Worm (Caenorhabditis elegans): ENCODE measurements around the gene lgg-1.

lgg-1 gene

ce11 chrII:6355396-6356346 is 8.2 kb upstream of the lgg-1 start, which contains the start of gene C32D5.11 (continued):
- TF ChIP-seq blmp-1 (tag; optimal IDR thresholded peaks at IDR 0.05; ENCODE audit: insufficient read depth) (no peak), zag-1 (tag; optimal IDR thresholded peaks at IDR 0.05) (no peak), ztf-1 (GFP tag; conservative IDR thresholded peaks at IDR 0.05) (no peak)

DNA sequence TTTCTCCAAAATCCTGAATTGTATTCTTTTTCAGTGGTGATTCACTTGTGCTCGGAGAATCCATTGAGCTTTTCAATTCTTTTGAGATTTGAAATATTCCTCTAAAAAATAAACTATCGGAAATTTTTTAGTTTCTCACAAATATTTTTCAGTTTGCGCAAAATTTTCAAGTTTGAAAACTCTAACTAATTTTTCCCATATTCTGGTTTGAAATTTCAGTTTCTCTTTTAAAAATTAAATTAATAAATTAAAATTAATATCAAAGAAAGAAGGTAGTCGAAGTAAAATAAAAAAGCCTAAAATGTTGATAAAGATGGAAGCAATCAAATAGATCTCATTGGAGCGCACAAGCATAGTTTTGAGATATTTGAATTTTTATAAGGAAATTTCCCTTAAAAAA is 4.4 kb upstream of the lgg-1 start, which contains the start of gene C32D5.10:
Gene C32D5.10, minus strand, starts transcription at position 101 of the 400 bp plus-strand sequence.
- TF ChIP-seq alr-1 (tag; optimal IDR thresholded peaks at IDR 0.05) (no peak), nhr-25 (tag; optimal IDR thresholded peaks at IDR 0.05) (peak; percentile 28)

DNA sequence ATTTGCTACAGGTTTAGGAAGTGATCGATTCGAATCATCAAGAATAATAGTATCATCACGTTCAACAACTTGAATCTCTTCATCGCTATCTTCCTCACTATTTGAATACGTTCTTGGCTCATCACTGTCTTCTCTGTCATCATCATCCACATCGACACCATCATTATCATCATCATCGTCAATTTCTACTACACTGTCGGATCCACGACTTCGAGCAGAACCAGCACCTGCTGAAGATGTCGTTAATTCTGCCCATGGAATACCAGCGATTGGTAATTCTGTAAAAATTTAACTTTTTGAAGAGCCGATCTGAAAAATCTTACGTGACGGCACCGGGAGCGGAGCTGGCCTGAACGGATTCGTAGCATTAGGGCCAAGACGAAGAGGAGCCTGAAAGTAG is 2.4 kb upstream of the lgg-1 start:
- no peak for TF ChIP-seq crh-2 (tag; optimal IDR thresholded peaks at IDR 0.05)
- TF ChIP-seq sma-9 (GFP tag; optimal IDR thresholded peaks at IDR 0.05): no peak
- TF ChIP-seq sma-9 (tag; optimal IDR thresholded peaks at IDR 0.05): no peak
- TF ChIP-seq F13H6.1 (tag; optimal IDR thresholded peaks at IDR 0.05): no peak
- TF ChIP-seq ama-1 (optimal IDR thresholded peaks at IDR 0.05): no peak
- TF ChIP-seq lin-11 (tag; optimal IDR thresholded peaks at IDR 0.05): no peak
- no peak for TF ChIP-seq nhr-12 (tag; optimal IDR thresholded peaks at IDR 0.05)
- TF ChIP-seq elt-3 (tag; optimal IDR thresholded peaks at IDR 0.05): no peak
- no peak for TF ChIP-seq nhr-11 (tag; optimal IDR thresholded peaks at IDR 0.05)
- TF ChIP-seq unc-55 (GFP tag; optimal IDR thresholded peaks at IDR 0.05): no peak
- no peak for TF ChIP-seq unc-62 (GFP tag; optimal IDR thresholded peaks at IDR 0.05)
- TF ChIP-seq sma-3 (GFP tag; optimal IDR thresholded peaks at IDR 0.05): no peak
- no peak for TF ChIP-seq alr-1 (tag; optimal IDR thresholded peaks at IDR 0.05)
- TF ChIP-seq ztf-11 (tag; optimal IDR thresholded peaks at IDR 0.05): no peak
- TF ChIP-seq nhr-21 (tag; optimal IDR thresholded peaks at IDR 0.05): no peak
- no peak for TF ChIP-seq mab-5 (tag; optimal IDR thresholded peaks at IDR 0.05)
- no peak for TF ChIP-seq mbf-1 (tag; optimal IDR thresholded peaks at IDR 0.05)

DNA sequence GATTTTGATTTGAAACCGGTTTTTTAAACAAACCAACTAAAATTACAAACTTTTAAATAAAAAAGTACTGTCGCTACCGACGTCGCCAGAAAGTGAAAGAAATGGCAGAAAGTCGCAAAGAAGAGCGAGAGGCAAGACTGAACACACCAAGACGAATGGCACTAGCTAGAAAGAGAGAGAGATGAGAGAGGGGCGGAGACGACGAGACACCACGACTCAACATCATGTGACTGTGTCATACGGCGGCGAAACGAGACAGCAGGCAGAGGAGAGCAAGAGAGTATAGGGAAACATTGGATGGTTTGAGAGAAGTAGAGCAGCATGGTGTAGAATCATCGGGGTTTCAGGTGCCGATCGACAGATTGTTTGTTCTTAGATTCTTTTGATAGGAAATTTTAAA is 841 bp upstream of the lgg-1 start:
- peak; percentile 92 for TF ChIP-seq nhr-21 (tag; optimal IDR thresholded peaks at IDR 0.05)
- no peak for TF ChIP-seq nhr-77 (tag; optimal IDR thresholded peaks at IDR 0.05)
- peak; percentile 83 for TF ChIP-seq gmeb-1 (tag; optimal IDR thresholded peaks at IDR 0.05)
- TF ChIP-seq nhr-10 (tag; optimal IDR thresholded peaks at IDR 0.05): peak; percentile 56
- peak; percentile 96 for TF ChIP-seq nhr-25 (tag; optimal IDR thresholded peaks at IDR 0.05)
- peak; percentile 90 for TF ChIP-seq mab-5 (tag; optimal IDR thresholded peaks at IDR 0.05)
- TF ChIP-seq zag-1 (tag; optimal IDR thresholded peaks at IDR 0.05): peak; percentile 58
- TF ChIP-seq ztf-4 (tag; optimal IDR thresholded peaks at IDR 0.05): peak; percentile 89
- peak; percentile 95 for TF ChIP-seq F13H6.1 (tag; optimal IDR thresholded peaks at IDR 0.05)
- TF ChIP-seq egl-27 (tag; optimal IDR thresholded peaks at IDR 0.05): peak; percentile 84
- no peak for TF ChIP-seq ZK546.5 (tag; optimal IDR thresholded peaks at IDR 0.05)
- peak; percentile 44 for TF ChIP-seq ceh-82 (tag; optimal IDR thresholded peaks at IDR 0.05)
- no peak for TF ChIP-seq nhr-11 (tag; optimal IDR thresholded peaks at IDR 0.05)
- no peak for TF ChIP-seq alr-1 (tag; optimal IDR thresholded peaks at IDR 0.05)
- TF ChIP-seq ceh-16 (tag; optimal IDR thresholded peaks at IDR 0.05): peak; percentile 84
- TF ChIP-seq nhr-237 (tag; optimal IDR thresholded peaks at IDR 0.05): peak; percentile 61
- peak; percentile 90 for TF ChIP-seq blmp-1 (tag; optimal IDR thresholded peaks at IDR 0.05; ENCODE audit: insufficient read depth)
- peak; percentile 87 for TF ChIP-seq sem-4 (tag; optimal IDR thresholded peaks at IDR 0.05)
- TF ChIP-seq C34F6.9 (tag; optimal IDR thresholded peaks at IDR 0.05): peak; percentile 98
- peak; percentile 89 for TF ChIP-seq unc-55 (GFP tag; optimal IDR thresholded peaks at IDR 0.05)
- TF ChIP-seq unc-62 (GFP tag; optimal IDR thresholded peaks at IDR 0.05): peak; percentile 64
- TF ChIP-seq elt-1 (tag; optimal IDR thresholded peaks at IDR 0.05): peak; percentile 66
- TF ChIP-seq nhr-129 (tag; optimal IDR thresholded peaks at IDR 0.05): peak; percentile 95
- no peak for TF ChIP-seq skn-1 (tag; optimal IDR thresholded peaks at IDR 0.05)
- TF ChIP-seq sma-3 (GFP tag; optimal IDR thresholded peaks at IDR 0.05): peak; percentile 95
- TF ChIP-seq ama-1 (optimal IDR thresholded peaks at IDR 0.05): peak; percentile 99
- peak; percentile 56 for TF ChIP-seq Y55F3AM.14 (GFP tag; optimal IDR thresholded peaks at IDR 0.05)
- TF ChIP-seq sma-9 (GFP tag; optimal IDR thresholded peaks at IDR 0.05): peak; percentile 96
- no peak for TF ChIP-seq sma-9 (tag; optimal IDR thresholded peaks at IDR 0.05)
- no peak for TF ChIP-seq ztf-1 (GFP tag; conservative IDR thresholded peaks at IDR 0.05)
- TF ChIP-seq lin-39 (tag; optimal IDR thresholded peaks at IDR 0.05): no peak
- no peak for TF ChIP-seq nhr-23 (tag; optimal IDR thresholded peaks at IDR 0.05)
- TF ChIP-seq snpc-4 (tag; optimal IDR thresholded peaks at IDR 0.05): peak; percentile 47
- TF ChIP-seq lsy-2 (tag; optimal IDR thresholded peaks at IDR 0.05): peak; percentile 72 to 92
- peak; percentile 92 for TF ChIP-seq fos-1 (tag; optimal IDR thresholded peaks at IDR 0.05)
- no peak for TF ChIP-seq aly-2 (tag; optimal IDR thresholded peaks at IDR 0.05)
- peak; percentile 96 for TF ChIP-seq crh-2 (tag; optimal IDR thresholded peaks at IDR 0.05)
- peak; percentile 56 to 87 for TF ChIP-seq mdl-1 (tag; optimal IDR thresholded peaks at IDR 0.05)
- TF ChIP-seq peb-1 (tag; optimal IDR thresholded peaks at IDR 0.05): no peak

Measured in whole organism, L2 larva.